Fruit fly (Drosophila melanogaster) whole organism, pupa: ENCODE data around the gene MED11.

Experiments used
- CG10348 ChIP-seq: fragments of 200-800 bp; sonication (Bioruptor generic); IDR thresholded peaks from 2 replicates; pipeline ENCODE4 v1.3.6; 2022; ENCODE audit warnings: missing biosample characterization, missing genetic modification characterization
- CG12605 ChIP-seq: fragments of 200-800 bp; sonication (Bioruptor generic); IDR thresholded peaks from 2 replicates; pipeline ENCODE4 v1.3.6; 2022; ENCODE audit warnings: missing biosample characterization, missing genetic modification characterization
- CG13204 ChIP-seq: fragments of 200-800 bp; sonication (Bioruptor generic); optimal IDR thresholded peaks from 2 replicates; lab custom pipeline; 2018; ENCODE audit warnings: missing biosample characterization, mild to moderate bottlenecking, missing genetic modification characterization, moderate library complexity
- CG14655 ChIP-seq: fragments of 200-800 bp; sonication (Bioruptor generic); optimal IDR thresholded peaks from 3 replicates; lab custom pipeline; 2017; ENCODE audit warnings: mild to moderate bottlenecking, missing biosample characterization, missing genetic modification reagents, missing genetic modification characterization
- CG15710 ChIP-seq: fragments of 200-800 bp; sonication (Bioruptor generic); optimal IDR thresholded peaks from 2 replicates; lab custom pipeline; 2018; ENCODE audit warnings: missing biosample characterization, mild to moderate bottlenecking, missing genetic modification characterization, moderate library complexity
- CG17806 ChIP-seq: fragments of 200-800 bp; sonication (Bioruptor generic); optimal IDR thresholded peaks from 2 replicates; lab custom pipeline; 2018; ENCODE audit warnings: missing biosample characterization, mild to moderate bottlenecking, missing genetic modification characterization, moderate library complexity
- CG32121 ChIP-seq: fragments of 200-800 bp; sonication (Bioruptor generic); IDR thresholded peaks from 2 replicates; pipeline ENCODE4 v1.3.6; 2022; ENCODE audit warnings: missing biosample characterization, missing genetic modification characterization
- CG34367 ChIP-seq: fragments of 200-800 bp; sonication (Bioruptor generic); optimal IDR thresholded peaks from 2 replicates; lab custom pipeline; 2018; ENCODE audit warnings: missing biosample characterization, mild to moderate bottlenecking, missing genetic modification characterization
- CG4496 ChIP-seq: fragments of 200-800 bp; sonication (Bioruptor generic); IDR thresholded peaks from 3 replicates; pipeline ENCODE4 v1.3.6; 2022; ENCODE audit warnings: missing biosample characterization, missing genetic modification characterization
- CG8159 ChIP-seq: fragments of 200-800 bp; sonication (Bioruptor generic); optimal IDR thresholded peaks from 3 replicates; lab custom pipeline; 2018; ENCODE audit warnings: missing biosample characterization, mild to moderate bottlenecking, missing genetic modification characterization, moderate library complexity
- CG8301 ChIP-seq: fragments of 200-800 bp; sonication (Bioruptor generic); optimal IDR thresholded peaks from 2 replicates; lab custom pipeline; 2018; ENCODE audit warnings: missing biosample characterization, mild to moderate bottlenecking, missing genetic modification characterization
- CG9948 ChIP-seq: fragments of 200-800 bp; sonication (Bioruptor generic); optimal IDR thresholded peaks from 2 replicates; lab custom pipeline; 2018; ENCODE audit warnings: missing biosample characterization, mild to moderate bottlenecking, missing genetic modification characterization, moderate library complexity
- D1 ChIP-seq: fragments of 200-800 bp; sonication (Bioruptor generic); optimal IDR thresholded peaks from 2 replicates; lab custom pipeline; 2018; ENCODE audit warnings: missing biosample characterization, mild to moderate bottlenecking, missing genetic modification characterization, moderate library complexity
- EcR ChIP-seq: fragments of 200-800 bp; sonication (Bioruptor generic); optimal IDR thresholded peaks from 3 replicates; lab custom pipeline; 2019; ENCODE audit warnings: missing biosample characterization, missing genetic modification characterization, mild to moderate bottlenecking, moderate library complexity, missing genetic modification reagents
- Ets98B ChIP-seq: fragments of 200-800 bp; sonication (Bioruptor generic); IDR thresholded peaks from 2 replicates; pipeline ENCODE4 v1.3.6; 2022; ENCODE audit warnings: missing biosample characterization, missing genetic modification characterization
- Pif1A ChIP-seq: fragments of 200-800 bp; sonication (Bioruptor generic); optimal IDR thresholded peaks from 3 replicates; lab custom pipeline; 2016; ENCODE audit warnings: missing biosample characterization, missing genetic modification characterization
- Pif1B ChIP-seq: fragments of 200-800 bp; sonication (Bioruptor generic); optimal IDR thresholded peaks from 3 replicates; lab custom pipeline; 2016; ENCODE audit warnings: missing biosample characterization, missing genetic modification characterization
- Snoo ChIP-seq: fragments of 200-800 bp; sonication (Bioruptor generic); optimal IDR thresholded peaks from 3 replicates; lab custom pipeline; 2017; ENCODE audit warnings: missing biosample characterization, mild to moderate bottlenecking, missing genetic modification characterization, inconsistent platforms
- fd96Ca ChIP-seq: fragments of 200-800 bp; sonication (Bioruptor generic); IDR thresholded peaks from 3 replicates; pipeline ENCODE4 v1.3.6; 2022; ENCODE audit warnings: missing biosample characterization, missing genetic modification characterization
- gl ChIP-seq: fragments of 200-800 bp; sonication (Bioruptor generic); optimal IDR thresholded peaks from 2 replicates; lab custom pipeline; 2018; ENCODE audit warnings: missing biosample characterization, mild to moderate bottlenecking, missing genetic modification characterization
- rn ChIP-seq: fragments of 200-800 bp; sonication (Bioruptor generic); IDR thresholded peaks from 2 replicates; pipeline ENCODE4 v1.3.6; 2022; ENCODE audit warnings: missing biosample characterization, missing genetic modification characterization

MED11 gene

dm6 chr3L:18747953-18748756, 2.5 kb downstream of the MED11 start, which contains the start of the genes Nufip and Atg3:
Nufip (minus strand) TSS chr3L:18748367.
Atg3 (plus strand) TSS chr3L:18748687.
- TF ChIP-seq CG15710 = peak; percentile 24
- no peak for TF ChIP-seq CG12605 (GFP tag; lab: Robert Waterston, UW)
- no peak for TF ChIP-seq Pif1A (GFP tag; lab: Kevin White, UChicago)
- TF ChIP-seq CG8159 (tag; lab: Kevin White, UChicago) = peak; percentile 38
- peak; percentile 9 for TF ChIP-seq Snoo
- no peak for TF ChIP-seq CG13204
- TF ChIP-seq CG32121 (GFP tag; lab: Robert Waterston, UW) = peak; percentile 52; the same call in 1 of the 2 replicates
- TF ChIP-seq CG8301 (tag; lab: Kevin White, UChicago) = no peak
- TF ChIP-seq, all 21 proteins: peak for 4

- no peak for TF ChIP-seq CG8301 (tag; lab: Kevin White, UChicago)
- no peak for TF ChIP-seq Pif1B (GFP tag; lab: Kevin White, UChicago)
- no peak for TF ChIP-seq EcR (GFP tag; lab: Kevin White, UChicago)
Measured at dm6 chr3L:18749807-18750206, 4.2 kb downstream of the MED11 start.

dm6 chr3L:18753827-18754226, 8.2 kb downstream of the MED11 start:
- TF ChIP-seq fd96Ca (no peak), CG17806 (tag; lab: Kevin White, UChicago) (no peak), Pif1B (GFP tag; lab: Kevin White, UChicago) (no peak), EcR (GFP tag; lab: Kevin White, UChicago) (peak; percentile 32), CG12605 (GFP tag; lab: Robert Waterston, UW) (peak; percentile 20; the same call in 1 of the 2 replicates), Snoo (peak; percentile 61), CG15710 (no peak), CG8301 (tag; lab: Kevin White, UChicago) (peak; percentile 5), CG9948 (no peak), Ets98B (peak; percentile 59; the same call in 1 of the 2 replicates)

- TF ChIP-seq CG10348 = peak; percentile 51; the same call in 1 of the 2 replicates
- peak; percentile 61 for TF ChIP-seq CG14655 (GFP tag; lab: Kevin White, UChicago)
- TF ChIP-seq fd96Ca = no peak
- TF ChIP-seq CG8301 (tag; lab: Kevin White, UChicago) = peak; percentile 56
- no peak for TF ChIP-seq gl (tag; lab: Kevin White, UChicago)
- no peak for TF ChIP-seq EcR (GFP tag; lab: Kevin White, UChicago)
- TF ChIP-seq CG32121 (GFP tag; lab: Robert Waterston, UW) = peak; percentile 83
- peak; percentile 66 for TF ChIP-seq Ets98B
- TF ChIP-seq Pif1A (GFP tag; lab: Kevin White, UChicago) = peak; percentile 25
- peak; percentile 57 for TF ChIP-seq CG15710
- peak; percentile 83 for TF ChIP-seq CG8159 (tag; lab: Kevin White, UChicago)
- peak; percentile 83 for TF ChIP-seq CG4496
- peak; percentile 76 for TF ChIP-seq Snoo
- no peak for TF ChIP-seq D1 (tag; lab: Kevin White, UChicago)
- TF ChIP-seq CG34367 (tag; lab: Kevin White, UChicago) = peak; percentile 44
- peak; percentile 49 for TF ChIP-seq CG17806 (tag; lab: Kevin White, UChicago)
- peak; percentile 60 for TF ChIP-seq CG9948
- TF ChIP-seq CG12605 (GFP tag; lab: Robert Waterston, UW) = peak; percentile 42
- no peak for TF ChIP-seq CG13204
- peak; percentile 70 for TF ChIP-seq rn (GFP tag; lab: Robert Waterston, UW)
- TF ChIP-seq Pif1B (GFP tag; lab: Kevin White, UChicago) = peak; percentile 40
Measured at dm6 chr3L:18756293-18756887, 10.7 kb downstream of the MED11 start.

- TF ChIP-seq CG13204 (no peak), CG15710 (no peak), CG4496 (peak; percentile 49; the same call in 1 of the 3 replicates), Ets98B (peak; percentile 51; the same call in 1 of the 2 replicates), EcR (GFP tag; lab: Kevin White, UChicago) (no peak), CG8159 (tag; lab: Kevin White, UChicago) (no peak), CG32121 (GFP tag; lab: Robert Waterston, UW) (peak; percentile 14; the same call in 1 of the 2 replicates), fd96Ca (no peak), Pif1A (GFP tag; lab: Kevin White, UChicago) (no peak)
- TF ChIP-seq, all 21 proteins: peak for 3
Measured at dm6 chr3L:18757079-18757815, 11.6 kb downstream of the MED11 start.
